Worm (Caenorhabditis elegans) whole organism, mixed stage, embryonic: ENCODE measurements around the gene ctsa-4.1.

Experiments
- M03D4.4 ChIP-seq: sonication (generic microtip); optimal IDR thresholded peaks from 2 replicates; lab custom pipeline; 2017; ENCODE audit warnings: mild to moderate bottlenecking, missing genetic modification characterization, missing compliant biosample characterization
- ces-1 ChIP-seq: fragments of 150-350 bp; optimal IDR thresholded peaks from 2 replicates; lab custom pipeline; 2014; ENCODE audit warnings: missing biosample characterization, missing genetic modification reagents, missing genetic modification characterization
- drap-1 ChIP-seq: fragments of 200-800 bp; sonication (Bioruptor generic); optimal IDR thresholded peaks from 3 replicates; lab custom pipeline; 2018; ENCODE audit warnings: mild to moderate bottlenecking, missing genetic modification characterization, missing compliant biosample characterization
- hlh-1 ChIP-seq: fragments of 150-350 bp; optimal IDR thresholded peaks from 2 replicates; lab custom pipeline; 2014; ENCODE audit warnings: missing biosample characterization, missing genetic modification reagents, missing genetic modification characterization
- lin-13 ChIP-seq: fragments of 150-350 bp; optimal IDR thresholded peaks from 2 replicates; lab custom pipeline; 2014; ENCODE audit warnings: missing biosample characterization, missing genetic modification characterization
- lsy-2 ChIP-seq: fragments of 150-350 bp; optimal IDR thresholded peaks from 2 replicates; lab custom pipeline; 2014; ENCODE audit warnings: missing biosample characterization, missing genetic modification characterization
- nhr-12 ChIP-seq: fragments of 150-350 bp; optimal IDR thresholded peaks from 2 replicates; lab custom pipeline; 2014; ENCODE audit warnings: missing biosample characterization, missing genetic modification characterization
- nhr-2 ChIP-seq: fragments of 150-350 bp; optimal IDR thresholded peaks from 2 replicates; lab custom pipeline; 2014; ENCODE audit warnings: missing biosample characterization, missing genetic modification characterization
- nhr-28 ChIP-seq: fragments of 150-350 bp; optimal IDR thresholded peaks from 2 replicates; lab custom pipeline; 2014; ENCODE audit warnings: missing biosample characterization, missing genetic modification characterization
- nhr-76 ChIP-seq: sonication (generic microtip); optimal IDR thresholded peaks from 2 replicates; lab custom pipeline; 2017; ENCODE audit warnings: missing biosample characterization, missing genetic modification characterization
- pha-4 ChIP-seq: fragments of 150-350 bp; optimal IDR thresholded peaks from 2 replicates; lab custom pipeline; 2018; ENCODE audit warnings: missing biosample characterization, missing genetic modification reagents, missing genetic modification characterization
- snpc-4 ChIP-seq: fragments of 150-350 bp; optimal IDR thresholded peaks from 2 replicates; lab custom pipeline; 2014; ENCODE audit warnings: missing biosample characterization, missing genetic modification characterization
- tbx-8 ChIP-seq: fragments of 200-800 bp; sonication (Bioruptor generic); optimal IDR thresholded peaks from 2 replicates; lab custom pipeline; 2018; ENCODE audit warnings: mild to moderate bottlenecking, missing genetic modification characterization, moderate library complexity, missing compliant biosample characterization
- ztf-11 ChIP-seq: fragments of 150-350 bp; optimal IDR thresholded peaks from 2 replicates; lab custom pipeline; 2014; ENCODE audit warnings: missing biosample characterization, missing genetic modification characterization

ce11 chrII:6351887-6352286 lies 14.9 kb upstream of the ctsa-4.1 start, which contains the start of gene C32D5.10:
- TF ChIP-seq M03D4.4 (tag; lab: Kevin White, UChicago) (no peak), snpc-4 (tag; lab: Kevin White, UChicago) (no peak), lsy-2 (tag; lab: Kevin White, UChicago) (no peak), tbx-8 (GFP tag; lab: Kevin White, UChicago) (no peak), hlh-1 (no peak), nhr-2 (no peak), lin-13 (tag; lab: Kevin White, UChicago) (no peak), pha-4 (no peak), ztf-11 (tag; lab: Kevin White, UChicago) (no peak), nhr-76 (no peak), ces-1 (GFP tag; lab: Kevin White, UChicago) (no peak), nhr-28 (tag; lab: Kevin White, UChicago) (no peak), drap-1 (GFP tag; lab: Kevin White, UChicago) (no peak), nhr-12 (tag; lab: Kevin White, UChicago) (no peak)
